Worm (Caenorhabditis elegans) whole organism, late embryonic: ENCODE results near the gene fbxa-73.

ENCODE experiments used
- C08G9.2 ChIP-seq: sonication (generic microtip); optimal IDR thresholded peaks from 2 replicates; lab custom pipeline; 2016; ENCODE audit warnings: mild to moderate bottlenecking, missing genetic modification characterization, moderate library complexity, missing compliant biosample characterization
- C38D4.7 ChIP-seq: fragments of 200-800 bp; sonication (Bioruptor generic); optimal IDR thresholded peaks from 2 replicates; lab custom pipeline; 2018; ENCODE audit warnings: mild to moderate bottlenecking, missing genetic modification characterization, moderate library complexity, missing compliant biosample characterization
- K02D7.2 ChIP-seq: sonication (generic microtip); optimal IDR thresholded peaks from 2 replicates; lab custom pipeline; 2017; ENCODE audit warnings: mild to moderate bottlenecking, missing genetic modification characterization, missing compliant biosample characterization
- T23F11.4 ChIP-seq: fragments of 200-800 bp; sonication (Bioruptor generic); optimal IDR thresholded peaks from 2 replicates; lab custom pipeline; 2018; ENCODE audit warnings: mild to moderate bottlenecking, missing genetic modification characterization, missing compliant biosample characterization
- ahr-1 ChIP-seq: sonication (generic microtip); optimal IDR thresholded peaks from 2 replicates; lab custom pipeline; 2016; ENCODE audit warnings: missing genetic modification characterization, missing compliant biosample characterization
- ceh-14 ChIP-seq: sonication (generic microtip); optimal IDR thresholded peaks from 2 replicates; lab custom pipeline; 2016; ENCODE audit warnings: missing genotype, missing genetic modification characterization, missing compliant biosample characterization
- ceh-19 ChIP-seq: fragments of 200-800 bp; sonication (Bioruptor generic); optimal IDR thresholded peaks from 2 replicates; lab custom pipeline; 2018; ENCODE audit warnings: mild to moderate bottlenecking, missing genetic modification characterization, missing compliant biosample characterization
- ceh-24 ChIP-seq: sonication (generic microtip); optimal IDR thresholded peaks from 2 replicates; lab custom pipeline; 2016; ENCODE audit warnings: mild to moderate bottlenecking, missing genetic modification characterization, missing compliant biosample characterization
- ceh-34 ChIP-seq: sonication (generic microtip); optimal IDR thresholded peaks from 2 replicates; lab custom pipeline; 2016; ENCODE audit warnings: mild to moderate bottlenecking, missing genetic modification characterization, missing compliant biosample characterization
- che-1 ChIP-seq: sonication (generic microtip); optimal IDR thresholded peaks from 2 replicates; lab custom pipeline; 2016; ENCODE audit warnings: mild to moderate bottlenecking, missing genetic modification characterization, missing compliant biosample characterization
- dve-1 ChIP-seq: sonication (generic microtip); optimal IDR thresholded peaks from 2 replicates; lab custom pipeline; 2017; ENCODE audit warnings: antibody characterized with exemption, mild to moderate bottlenecking, missing genetic modification characterization, missing compliant biosample characterization
- elt-2 ChIP-seq: sonication (generic microtip); optimal IDR thresholded peaks from 2 replicates; lab custom pipeline; 2016; ENCODE audit warnings: missing genetic modification reagents, missing genetic modification characterization, missing compliant biosample characterization
- elt-4 ChIP-seq: sonication (generic microtip); optimal IDR thresholded peaks from 2 replicates; lab custom pipeline; 2016; ENCODE audit warnings: missing genetic modification characterization, missing compliant biosample characterization
- fax-1 ChIP-seq: sonication (generic microtip); optimal IDR thresholded peaks from 2 replicates; lab custom pipeline; 2016; ENCODE audit warnings: missing genotype, missing genetic modification characterization, missing compliant biosample characterization
- gmeb-2 ChIP-seq: sonication (generic microtip); optimal IDR thresholded peaks from 2 replicates; lab custom pipeline; 2016; ENCODE audit warnings: missing genetic modification characterization, inconsistent platforms, missing compliant biosample characterization
- hlh-15 ChIP-seq: sonication (generic microtip); optimal IDR thresholded peaks from 2 replicates; lab custom pipeline; 2016; ENCODE audit warnings: missing genetic modification characterization, missing compliant biosample characterization
- hlh-30 ChIP-seq: sonication (generic microtip); optimal IDR thresholded peaks from 2 replicates; lab custom pipeline; 2017; ENCODE audit warnings: antibody characterized with exemption, missing genetic modification characterization, missing compliant biosample characterization; ENCODE audit not compliant: insufficient read depth
- lim-6 ChIP-seq: sonication (generic microtip); optimal IDR thresholded peaks from 2 replicates; lab custom pipeline; 2016; ENCODE audit warnings: missing genetic modification characterization, missing compliant biosample characterization
- lin-11 ChIP-seq: fragments of 200-800 bp; sonication (Bioruptor generic); optimal IDR thresholded peaks from 2 replicates; lab custom pipeline; 2018; ENCODE audit warnings: mild to moderate bottlenecking, missing genetic modification characterization, missing compliant biosample characterization
- madf-2 ChIP-seq: sonication (generic microtip); optimal IDR thresholded peaks from 2 replicates; lab custom pipeline; 2017; ENCODE audit warnings: missing genetic modification characterization, missing compliant biosample characterization
- mec-3 ChIP-seq: sonication (generic microtip); optimal IDR thresholded peaks from 2 replicates; lab custom pipeline; 2016; ENCODE audit warnings: borderline replicate concordance, missing genetic modification characterization, missing compliant biosample characterization
- nhr-11 ChIP-seq: fragments of 150-350 bp; optimal IDR thresholded peaks from 2 replicates; lab custom pipeline; 2014; ENCODE audit warnings: missing biosample characterization, missing genetic modification characterization
- nhr-232 ChIP-seq: sonication (generic microtip); optimal IDR thresholded peaks from 2 replicates; lab custom pipeline; 2016; ENCODE audit warnings: missing genetic modification characterization, missing compliant biosample characterization
- npax-4 ChIP-seq: sonication (generic microtip); optimal IDR thresholded peaks from 2 replicates; lab custom pipeline; 2016; ENCODE audit warnings: missing genetic modification characterization, missing compliant biosample characterization
- pha-2 ChIP-seq: sonication (generic microtip); optimal IDR thresholded peaks from 2 replicates; lab custom pipeline; 2017; ENCODE audit warnings: mild to moderate bottlenecking, missing genetic modification characterization, missing compliant biosample characterization
- pqm-1 ChIP-seq: sonication (generic microtip); optimal IDR thresholded peaks from 2 replicates; lab custom pipeline; 2016; ENCODE audit warnings: missing genetic modification characterization, missing compliant biosample characterization
- pros-1 ChIP-seq: fragments of 150-350 bp; optimal IDR thresholded peaks from 2 replicates; lab custom pipeline; 2014; ENCODE audit warnings: missing biosample characterization, missing genetic modification reagents, missing genetic modification characterization
- sdc-2 ChIP-seq: sonication (generic microtip); optimal IDR thresholded peaks from 2 replicates; lab custom pipeline; 2016; ENCODE audit warnings: missing genotype, missing genetic modification characterization, missing compliant biosample characterization
- sox-4 ChIP-seq: sonication (generic microtip); optimal IDR thresholded peaks from 2 replicates; lab custom pipeline; 2017; ENCODE audit warnings: mild to moderate bottlenecking, missing genetic modification characterization, inconsistent platforms, missing compliant biosample characterization
- syd-9 ChIP-seq: sonication (generic microtip); optimal IDR thresholded peaks from 2 replicates; lab custom pipeline; 2016; ENCODE audit warnings: mild to moderate bottlenecking, missing genetic modification characterization, moderate library complexity, missing compliant biosample characterization
- tbx-2 ChIP-seq: sonication (generic microtip); optimal IDR thresholded peaks from 2 replicates; lab custom pipeline; 2016; ENCODE audit warnings: missing genetic modification characterization, missing compliant biosample characterization
- unc-42 ChIP-seq: sonication (generic microtip); optimal IDR thresholded peaks from 2 replicates; lab custom pipeline; 2016; ENCODE audit warnings: missing genotype, missing genetic modification characterization, missing compliant biosample characterization
- unc-55 ChIP-seq: sonication (generic microtip); optimal IDR thresholded peaks from 2 replicates; lab custom pipeline; 2017; ENCODE audit warnings: missing biosample characterization, missing genetic modification reagents, missing genetic modification characterization
- unc-86 ChIP-seq: sonication (generic microtip); optimal IDR thresholded peaks from 2 replicates; lab custom pipeline; 2016; ENCODE audit warnings: missing genetic modification characterization, missing compliant biosample characterization
- zip-5 ChIP-seq: sonication (generic microtip); optimal IDR thresholded peaks from 2 replicates; lab custom pipeline; 2016; ENCODE audit warnings: missing genetic modification characterization, missing compliant biosample characterization
- ztf-16 ChIP-seq: sonication (generic microtip); optimal IDR thresholded peaks from 2 replicates; lab custom pipeline; 2017; ENCODE audit warnings: missing genetic modification characterization, missing compliant biosample characterization

The fbxa-73 gene

DNA sequence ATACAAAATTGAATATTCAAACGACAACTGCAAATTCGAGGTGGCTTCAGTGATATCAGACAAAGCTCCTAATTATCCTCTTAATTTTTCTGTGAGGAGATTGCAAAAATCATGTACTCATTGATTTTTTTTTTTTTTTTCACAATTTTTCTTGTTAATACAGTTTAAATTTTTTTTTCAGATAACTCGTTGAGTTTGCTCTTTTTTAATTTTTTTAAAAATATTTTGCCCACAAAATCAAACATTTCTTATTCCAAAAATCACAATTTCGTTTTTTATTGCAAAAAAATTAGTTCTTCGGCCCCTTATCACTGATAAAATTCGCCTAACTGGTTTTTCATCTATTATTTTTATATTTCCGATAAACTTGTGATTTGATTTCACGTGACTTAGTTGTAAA, 23.6 kb downstream of the fbxa-73 start, which contains the start of gene Y54F10BM.21:
TSS of gene Y54F10BM.21 (plus strand) at position 301 of the 400 bp plus-strand sequence.
- TF ChIP-seq nhr-11 (tag; lab: Kevin White, UChicago), result no peak
- no peak for TF ChIP-seq unc-55 (GFP tag; lab: Kevin White, UChicago)
- TF ChIP-seq K02D7.2 (tag; lab: Kevin White, UChicago), result no peak

DNA sequence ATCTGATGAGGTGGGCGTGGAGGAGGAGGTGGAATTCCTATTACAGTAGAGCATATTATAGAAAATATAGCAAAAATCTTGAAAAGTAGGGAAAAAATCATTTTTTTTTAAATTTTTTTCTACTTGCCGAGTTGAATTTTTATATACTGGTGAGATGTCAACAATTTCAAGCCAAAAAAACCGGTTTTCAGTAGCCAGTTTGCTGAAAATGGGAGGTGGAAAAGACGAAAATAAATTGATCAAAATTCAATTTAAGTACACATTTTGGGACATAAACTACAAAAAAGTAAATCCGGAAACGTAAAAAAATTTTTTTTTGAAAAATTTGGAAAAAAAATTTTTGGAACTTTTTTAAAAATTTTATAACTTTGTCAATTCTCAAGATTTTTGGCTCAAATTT, 26.2 kb downstream of the fbxa-73 start, which contains the start of gene Y54F10BM.23:
TSS of gene Y54F10BM.23 (minus strand) at position 101 of the 400 bp plus-strand sequence.
- no peak for TF ChIP-seq mec-3
- no peak for TF ChIP-seq hlh-15 (tag; lab: Kevin White, UChicago)
- no peak for TF ChIP-seq lin-11 (tag; lab: Kevin White, UChicago)
- no peak for TF ChIP-seq unc-86 (tag; lab: Kevin White, UChicago)
- TF ChIP-seq ceh-14 (tag; lab: Kevin White, UChicago), result no peak
- no peak for TF ChIP-seq dve-1
- no peak for TF ChIP-seq pha-2 (tag; lab: Kevin White, UChicago)
- no peak for TF ChIP-seq pqm-1
- TF ChIP-seq ztf-16, result no peak
- TF ChIP-seq gmeb-2 (tag; lab: Kevin White, UChicago), result no peak
- no peak for TF ChIP-seq elt-2 (tag; lab: Kevin White, UChicago)
- TF ChIP-seq nhr-232 (tag; lab: Kevin White, UChicago), result no peak
- TF ChIP-seq pros-1 (tag; lab: Kevin White, UChicago), result no peak
- no peak for TF ChIP-seq unc-42 (tag; lab: Kevin White, UChicago)
- TF ChIP-seq ahr-1 (tag; lab: Kevin White, UChicago), result no peak
- TF ChIP-seq hlh-30 (tag; lab: Kevin White, UChicago), result no peak
- no peak for TF ChIP-seq sdc-2 (tag; lab: Kevin White, UChicago)
- TF ChIP-seq unc-55 (GFP tag; lab: Kevin White, UChicago), result no peak
- TF ChIP-seq, all 69 proteins: peak for 0

DNA sequence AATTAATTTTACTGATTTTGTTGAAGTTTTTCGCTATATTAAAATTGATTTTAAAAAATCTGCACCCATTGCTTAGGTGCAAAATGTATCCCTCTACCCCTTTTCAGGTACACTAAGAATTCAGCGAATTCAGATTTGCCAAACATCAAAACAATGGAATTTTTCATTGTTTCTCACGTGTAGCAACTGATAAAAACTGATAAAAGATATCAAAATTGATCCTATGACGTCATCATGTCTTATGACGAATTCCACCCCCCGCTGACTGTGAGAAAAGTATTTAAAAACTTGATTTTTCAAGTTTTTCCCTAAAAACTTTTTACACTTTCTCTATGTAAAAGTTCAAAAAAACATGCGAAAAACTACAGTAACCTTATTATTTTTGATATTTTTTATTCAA, 27.3 kb downstream of the fbxa-73 start, which contains the start of gene Y54F10BM.22:
TSS of gene Y54F10BM.22 (plus strand) at position 331 of the 400 bp plus-strand sequence.
- TF ChIP-seq ceh-19 (GFP tag; lab: Kevin White, UChicago) (no peak), elt-4 (no peak), lim-6 (no peak), C08G9.2 (no peak), ceh-34 (no peak), madf-2 (tag; lab: Kevin White, UChicago) (no peak), tbx-2 (tag; lab: Kevin White, UChicago) (no peak), sox-4 (tag; lab: Kevin White, UChicago) (no peak), zip-5 (tag; lab: Kevin White, UChicago) (no peak), K02D7.2 (tag; lab: Kevin White, UChicago) (no peak), syd-9 (no peak), ceh-24 (tag; lab: Kevin White, UChicago) (no peak), C38D4.7 (no peak), ceh-14 (tag; lab: Kevin White, UChicago) (no peak), che-1 (tag; lab: Kevin White, UChicago) (no peak), T23F11.4 (no peak), fax-1 (no peak), npax-4 (tag; lab: Kevin White, UChicago) (no peak), sdc-2 (tag; lab: Kevin White, UChicago) (no peak), elt-2 (tag; lab: Kevin White, UChicago) (no peak)
